Worm (Caenorhabditis elegans): Measurements from ENCODE around the gene btb-8.

DNA sequence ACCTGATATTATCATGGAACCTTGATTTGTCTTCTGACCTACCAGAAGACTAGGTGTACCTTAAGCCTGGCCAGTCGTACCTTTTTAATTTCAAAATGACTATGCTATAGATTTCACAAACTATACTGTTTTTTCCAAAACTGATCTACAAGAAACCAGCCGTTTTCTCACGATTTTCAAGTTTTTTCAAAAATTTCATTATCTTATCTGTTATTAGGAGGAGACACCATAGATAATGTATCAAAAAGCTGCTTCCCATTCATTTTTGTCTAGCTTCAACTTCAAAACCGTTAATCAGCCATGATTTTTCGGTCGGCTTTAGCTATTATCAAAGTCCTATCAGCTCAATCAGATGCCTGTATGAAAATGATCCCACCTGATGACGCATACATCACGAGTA, 20.0 kb downstream of the btb-8 start, which contains the start of gene F36H5.12:
- TF ChIP-seq unc-39 (tag; optimal IDR thresholded peaks at IDR 0.05) (no peak), nhr-10 (tag; optimal IDR thresholded peaks at IDR 0.05) (no peak), Y105C5A.15 (GFP tag; IDR thresholded peaks at IDR 0.05) (no peak), jun-1 (tag; optimal IDR thresholded peaks at IDR 0.05) (no peak), dve-1 (tag; optimal IDR thresholded peaks at IDR 0.05; ENCODE audit: insufficient read depth) (no peak), Y5F2A.4 (GFP tag; optimal IDR thresholded peaks at IDR 0.05) (no peak), nhr-237 (tag; optimal IDR thresholded peaks at IDR 0.05) (no peak), ceh-82 (tag; optimal IDR thresholded peaks at IDR 0.05) (no peak)
